Worm (Caenorhabditis elegans) whole organism, L1 larva: ENCODE results near the gene F46H5.4.

Source experiments
- C16A3.4 ChIP-seq: fragments of 150-350 bp; optimal IDR thresholded peaks from 2 replicates; lab custom pipeline; 2014; ENCODE audit warnings: missing biosample characterization, missing genetic modification characterization
- ceh-63 ChIP-seq: fragments of 200-800 bp; sonication (Bioruptor generic); optimal IDR thresholded peaks from 2 replicates; lab custom pipeline; 2018; ENCODE audit warnings: mild to moderate bottlenecking, missing genetic modification characterization, missing compliant biosample characterization
- ceh-8 ChIP-seq: fragments of 200-800 bp; sonication (Bioruptor generic); optimal IDR thresholded peaks from 2 replicates; lab custom pipeline; 2018; ENCODE audit warnings: mild to moderate bottlenecking, missing genetic modification characterization, moderate library complexity, missing compliant biosample characterization
- ceh-82 ChIP-seq, 3 experiments: fragments of 150-350 bp in 1 of 3; sonication (generic microtip) in 2 of 3; optimal IDR thresholded peaks; 2 replicates each; lab custom pipeline; 2014 to 2017; ENCODE audit warnings: missing biosample characterization in 3 of 3, missing genetic modification characterization in 3 of 3
- ceh-88 ChIP-seq: fragments of 200-800 bp; sonication (Bioruptor generic); IDR thresholded peaks from 2 replicates; pipeline ENCODE4 v1.3.6; 2022; ENCODE audit warnings: missing genetic modification characterization, missing compliant biosample characterization
- ces-1 ChIP-seq: fragments of 150-350 bp; optimal IDR thresholded peaks from 2 replicates; lab custom pipeline; 2014; ENCODE audit warnings: missing biosample characterization, missing genetic modification reagents, missing genetic modification characterization
- dpl-1 ChIP-seq, 3 experiments: fragments of 150-350 bp in 2 of 3; sonication (generic microtip) in 1 of 3; optimal IDR thresholded peaks; 2 replicates each; lab custom pipeline; 2014 to 2017; ENCODE audit warnings: missing biosample characterization in 3 of 3, missing genetic modification characterization in 3 of 3, missing genetic modification reagents in 3 of 3
- efl-1 ChIP-seq, 4 experiments: fragments of 150-350 bp; optimal IDR thresholded peaks in 3 of 4; peaks in 1 of 4; 1 replicate in 1 of 4; 2 replicates in 3 of 4; lab custom pipeline; 2014; ENCODE audit warnings: missing biosample characterization in 2 of 4, missing genetic modification characterization in 2 of 4, missing genetic modification reagents in 2 of 4
- efl-3 ChIP-seq: fragments of 200-800 bp; sonication (Bioruptor generic); optimal IDR thresholded peaks from 2 replicates; lab custom pipeline; 2018; ENCODE audit warnings: mild to moderate bottlenecking, missing genetic modification characterization, missing compliant biosample characterization
- egl-13 ChIP-seq: sonication (generic microtip); optimal IDR thresholded peaks from 2 replicates; lab custom pipeline; 2016; ENCODE audit warnings: missing genotype, missing genetic modification reagents, missing genetic modification characterization, missing compliant biosample characterization
- elt-3 ChIP-seq, 6 experiments: fragments of 150-350 bp in 1 of 6; sonication (generic microtip); optimal IDR thresholded peaks; 2 replicates each; lab custom pipeline; 2017 to 2018; ENCODE audit warnings: missing biosample characterization in 6 of 6, missing genetic modification characterization in 6 of 6, inconsistent platforms in 1 of 6
- ets-5 ChIP-seq: fragments of 200-800 bp; sonication (Bioruptor generic); IDR thresholded peaks from 2 replicates; pipeline ENCODE4 v1.3.6; 2022; ENCODE audit warnings: missing genetic modification characterization, missing compliant biosample characterization
- fkh-10 ChIP-seq: sonication (generic microtip); optimal IDR thresholded peaks from 2 replicates; lab custom pipeline; 2017; ENCODE audit warnings: missing biosample characterization, missing genetic modification reagents, missing genetic modification characterization
- fkh-4 ChIP-seq: sonication (generic microtip); optimal IDR thresholded peaks from 2 replicates; lab custom pipeline; 2016; ENCODE audit warnings: missing compliant biosample characterization, missing genetic modification characterization, borderline replicate concordance
- fkh-8 ChIP-seq: sonication (generic microtip); optimal IDR thresholded peaks from 2 replicates; lab custom pipeline; 2016; ENCODE audit warnings: mild to moderate bottlenecking, missing genetic modification characterization, missing compliant biosample characterization
- fos-1 ChIP-seq: fragments of 150-350 bp; optimal IDR thresholded peaks from 2 replicates; lab custom pipeline; 2014; ENCODE audit warnings: missing biosample characterization, missing genetic modification characterization
- hlh-17 ChIP-seq: fragments of 200-800 bp; sonication (Bioruptor generic); optimal IDR thresholded peaks from 2 replicates; lab custom pipeline; 2018; ENCODE audit warnings: missing genetic modification characterization, mild to moderate bottlenecking, missing compliant biosample characterization, moderate library complexity, borderline replicate concordance
- hpl-2 ChIP-seq: fragments of 150-350 bp; optimal IDR thresholded peaks from 2 replicates; lab custom pipeline; 2014; ENCODE audit warnings: missing biosample characterization, missing genetic modification reagents, missing genetic modification characterization
- isw-1 ChIP-seq: fragments of 200-800 bp; sonication (Bioruptor generic); IDR thresholded peaks from 2 replicates; pipeline ENCODE4 v1.3.6; 2022; ENCODE audit warnings: missing genetic modification characterization, missing compliant biosample characterization
- lin-14 ChIP-seq: fragments of 200-800 bp; sonication (Bioruptor generic); optimal IDR thresholded peaks from 2 replicates; lab custom pipeline; 2018; ENCODE audit warnings: mild to moderate bottlenecking, missing genetic modification characterization, moderate library complexity, missing compliant biosample characterization
- mab-9 ChIP-seq: fragments of 200-800 bp; sonication (Bioruptor generic); IDR thresholded peaks from 2 replicates; pipeline ENCODE4 v1.3.6; 2022; ENCODE audit warnings: missing genetic modification reagents, missing genetic modification characterization, missing compliant biosample characterization
- nhr-11 ChIP-seq: fragments of 150-350 bp; optimal IDR thresholded peaks from 2 replicates; lab custom pipeline; 2014; ENCODE audit warnings: missing biosample characterization, missing genetic modification characterization
- nhr-12 ChIP-seq: sonication (generic microtip); optimal IDR thresholded peaks from 2 replicates; lab custom pipeline; 2017; ENCODE audit warnings: missing biosample characterization, missing genetic modification characterization
- nhr-19 ChIP-seq: fragments of 200-800 bp; sonication (Bioruptor generic); conservative IDR thresholded peaks from 2 replicates; pipeline ENCODE4 v1.3.6; 2022; ENCODE audit warnings: missing genetic modification characterization, missing compliant biosample characterization
- nhr-20 ChIP-seq: sonication (generic microtip); optimal IDR thresholded peaks from 2 replicates; lab custom pipeline; 2016; ENCODE audit warnings: mild to moderate bottlenecking, missing genetic modification characterization, missing compliant biosample characterization
- nhr-71 ChIP-seq: sonication (generic microtip); optimal IDR thresholded peaks from 2 replicates; lab custom pipeline; 2016; ENCODE audit warnings: mild to moderate bottlenecking, missing genetic modification characterization, moderate library complexity, missing compliant biosample characterization
- nhr-77 ChIP-seq: fragments of 150-350 bp; optimal IDR thresholded peaks from 2 replicates; lab custom pipeline; 2014; ENCODE audit warnings: missing biosample characterization, missing genetic modification characterization
- nhr-84 ChIP-seq: sonication (generic microtip); optimal IDR thresholded peaks from 2 replicates; lab custom pipeline; 2017; ENCODE audit warnings: missing biosample characterization, missing genetic modification characterization
- rnt-1 ChIP-seq: sonication (generic microtip); optimal IDR thresholded peaks from 2 replicates; lab custom pipeline; 2016; ENCODE audit warnings: mild to moderate bottlenecking, missing genetic modification characterization, moderate library complexity, missing compliant biosample characterization
- snu-23 ChIP-seq: sonication (generic microtip); optimal IDR thresholded peaks from 2 replicates; lab custom pipeline; 2016; ENCODE audit warnings: missing genetic modification characterization, missing compliant biosample characterization
- swsn-7 ChIP-seq: sonication (generic microtip); optimal IDR thresholded peaks from 2 replicates; lab custom pipeline; 2016; ENCODE audit warnings: missing genetic modification characterization, missing compliant biosample characterization
- unc-30 ChIP-seq: sonication (generic microtip); optimal IDR thresholded peaks from 2 replicates; lab custom pipeline; 2017; ENCODE audit warnings: missing biosample characterization, missing genetic modification characterization
- vab-15 ChIP-seq: sonication (generic microtip); optimal IDR thresholded peaks from 2 replicates; lab custom pipeline; 2017; ENCODE audit warnings: missing genotype, mild to moderate bottlenecking, missing genetic modification characterization, missing compliant biosample characterization
- xbp-1 ChIP-seq: sonication (generic microtip); optimal IDR thresholded peaks from 2 replicates; lab custom pipeline; 2016; ENCODE audit warnings: missing genetic modification characterization, missing compliant biosample characterization
- zag-1 ChIP-seq: fragments of 150-350 bp; optimal IDR thresholded peaks from 2 replicates; lab custom pipeline; 2014; ENCODE audit warnings: missing biosample characterization, missing genetic modification characterization
- zip-4 ChIP-seq: fragments of 200-800 bp; sonication (Bioruptor generic); optimal IDR thresholded peaks from 2 replicates; lab custom pipeline; 2018; ENCODE audit warnings: mild to moderate bottlenecking, missing genetic modification characterization, moderate library complexity, missing compliant biosample characterization
- ztf-11 ChIP-seq, 2 experiments: sonication (generic microtip); optimal IDR thresholded peaks; 2 replicates each; lab custom pipeline; 2016 to 2017; ENCODE audit warnings: missing genetic modification characterization in 2 of 2, missing biosample characterization in 1 of 2, missing compliant biosample characterization in 1 of 2

Gene F46H5.4

DNA sequence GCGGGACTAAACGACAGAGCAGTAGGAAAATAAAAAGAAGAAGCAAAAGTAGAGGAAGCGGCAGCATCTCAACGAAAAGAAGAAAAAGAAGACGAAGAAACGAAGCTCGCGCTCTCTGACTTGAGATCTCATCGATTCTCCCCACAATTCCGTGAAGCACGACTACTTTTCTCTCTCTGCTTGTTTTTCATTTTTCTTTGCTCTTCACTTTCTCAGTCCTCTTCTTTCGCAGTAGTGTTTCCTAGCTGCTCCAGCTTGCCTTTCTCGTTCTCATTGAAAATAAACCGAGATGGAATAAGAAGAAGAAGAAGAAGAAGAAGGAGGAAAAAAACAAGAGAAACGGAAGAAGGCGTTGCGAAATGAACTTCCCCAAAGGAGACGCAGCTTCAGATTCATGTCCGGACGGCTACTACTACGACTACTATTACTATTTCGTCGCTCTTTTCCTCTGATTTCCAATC lies 30.3 kb upstream of the F46H5.4 start (continued):
- TF ChIP-seq zag-1, result peak; percentile 70
- no peak for TF ChIP-seq dpl-1 (GFP tag; optimal IDR thresholded peaks at IDR 0.05; lab: Kevin White, UChicago)
- no peak for TF ChIP-seq fkh-4 (tag; lab: Kevin White, UChicago)
- TF ChIP-seq xbp-1 (tag; lab: Kevin White, UChicago), result peak; percentile 29
- no peak for TF ChIP-seq ceh-63 (GFP tag; lab: Kevin White, UChicago)
- TF ChIP-seq rnt-1, result peak; percentile 4
- TF ChIP-seq nhr-19 (GFP tag; lab: Robert Waterston, UW), result no peak
- TF ChIP-seq nhr-11 (tag; lab: Kevin White, UChicago), result no peak
- TF ChIP-seq swsn-7 (tag; lab: Kevin White, UChicago), result peak; percentile 48
- TF ChIP-seq unc-30, result no peak
- peak; percentile 9 for TF ChIP-seq nhr-20 (tag; lab: Kevin White, UChicago)
- peak; percentile 94 for TF ChIP-seq lin-14
- TF ChIP-seq nhr-77, result peak; percentile 27
- TF ChIP-seq isw-1 (GFP tag; lab: Robert Waterston, UW), result peak; percentile 33; the same call in 1 of the 2 replicates
- no peak for TF ChIP-seq zip-4
- no peak for TF ChIP-seq ets-5 (GFP tag; lab: Robert Waterston, UW)
- no peak for TF ChIP-seq vab-15 (tag; lab: Kevin White, UChicago)
- no peak for TF ChIP-seq ztf-11 (tag; optimal IDR thresholded peaks at IDR 0.05; lab: Kevin White, UChicago)
- peak; percentile 96 for TF ChIP-seq fkh-10 (GFP tag; lab: Kevin White, UChicago)
- no peak for TF ChIP-seq efl-3 (GFP tag; lab: Kevin White, UChicago)
- TF ChIP-seq fos-1 (tag; lab: Kevin White, UChicago), result peak; percentile 7
- peak; percentile 62 for TF ChIP-seq nhr-71 (tag; lab: Kevin White, UChicago)
- TF ChIP-seq C16A3.4 (tag; lab: Kevin White, UChicago), result peak; percentile 1
- peak; percentile 70 for TF ChIP-seq fkh-8 (tag; lab: Kevin White, UChicago)

DNA sequence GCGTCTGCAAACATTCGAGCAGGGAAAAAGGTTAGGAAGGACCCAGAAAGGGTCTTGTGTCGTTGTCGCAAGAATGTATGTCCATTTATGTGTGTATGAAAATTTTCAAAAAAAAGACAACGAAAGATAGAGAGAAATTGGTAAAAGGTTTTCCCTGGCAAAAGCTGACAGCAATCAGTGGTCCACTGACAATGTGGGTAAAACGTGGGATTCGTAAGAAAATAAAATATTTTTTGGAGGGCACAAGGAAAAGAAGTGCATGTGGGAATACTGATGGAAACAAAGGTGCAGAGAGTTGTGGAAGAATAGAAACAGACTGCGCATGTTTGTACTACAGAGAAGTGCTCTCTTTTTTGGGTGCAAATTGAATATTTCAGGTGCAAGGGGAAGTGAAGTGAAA lies 28.7 kb upstream of the F46H5.4 start:
- TF ChIP-seq nhr-12, result no peak
- TF ChIP-seq ces-1 (GFP tag; lab: Kevin White, UChicago), result no peak
- no peak for TF ChIP-seq fkh-8 (tag; lab: Kevin White, UChicago)
- no peak for TF ChIP-seq ceh-88 (GFP tag; lab: Robert Waterston, UW)
- TF ChIP-seq hpl-2 (GFP tag; lab: Kevin White, UChicago), result no peak
- TF ChIP-seq elt-3 (tag; optimal IDR thresholded peaks at IDR 0.05; lab: Kevin White, UChicago), result no peak
- TF ChIP-seq ceh-82 (tag; optimal IDR thresholded peaks at IDR 0.05; lab: Kevin White, UChicago), result no peak
- no peak for TF ChIP-seq hlh-17
- TF ChIP-seq snu-23 (GFP tag; lab: Kevin White, UChicago), result no peak
- no peak for TF ChIP-seq nhr-84
- no peak for TF ChIP-seq efl-1 (optimal IDR thresholded peaks at IDR 0.05; lab: Kevin White, UChicago)
- no peak for TF ChIP-seq efl-1 (GFP tag; optimal IDR thresholded peaks at IDR 0.05 in 1 of 2; lab: Kevin White, UChicago)
- TF ChIP-seq isw-1 (GFP tag; lab: Robert Waterston, UW), result no peak
- TF ChIP-seq egl-13 (tag; lab: Kevin White, UChicago), result no peak
- TF ChIP-seq vab-15 (tag; lab: Kevin White, UChicago), result no peak
- no peak for TF ChIP-seq nhr-77

DNA sequence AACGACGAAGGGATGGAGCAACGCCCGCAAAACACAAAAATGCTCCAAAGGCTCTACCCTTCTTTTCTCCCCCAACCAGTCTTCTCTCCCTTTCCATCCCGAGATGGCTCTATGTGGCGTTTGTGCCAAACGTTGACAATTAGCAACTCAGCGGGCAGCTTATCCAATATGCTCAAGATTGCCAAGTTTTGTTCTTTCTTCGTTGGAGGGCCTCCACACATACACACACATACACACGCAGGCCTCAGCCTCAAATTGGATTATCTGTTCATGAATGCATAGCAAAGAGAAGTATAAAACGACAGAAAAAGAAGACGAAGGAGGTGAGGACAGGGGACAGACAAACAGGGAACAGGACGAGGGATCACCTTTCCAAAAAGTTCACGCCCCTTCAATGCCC lies 26.9 kb upstream of the F46H5.4 start:
- TF ChIP-seq mab-9 (GFP tag; lab: Robert Waterston, UW), result no peak
- TF ChIP-seq ceh-82 (tag; optimal IDR thresholded peaks at IDR 0.05; lab: Kevin White, UChicago), result peak in 1 of 3 experiments; percentile 12
- peak; percentile 27 for TF ChIP-seq ceh-8 (GFP tag; lab: Kevin White, UChicago)
- TF ChIP-seq lin-14, result peak; percentile 74
